Fruit fly (Drosophila melanogaster): ENCODE results near the gene CG7443.

The CG7443 gene

DNA sequence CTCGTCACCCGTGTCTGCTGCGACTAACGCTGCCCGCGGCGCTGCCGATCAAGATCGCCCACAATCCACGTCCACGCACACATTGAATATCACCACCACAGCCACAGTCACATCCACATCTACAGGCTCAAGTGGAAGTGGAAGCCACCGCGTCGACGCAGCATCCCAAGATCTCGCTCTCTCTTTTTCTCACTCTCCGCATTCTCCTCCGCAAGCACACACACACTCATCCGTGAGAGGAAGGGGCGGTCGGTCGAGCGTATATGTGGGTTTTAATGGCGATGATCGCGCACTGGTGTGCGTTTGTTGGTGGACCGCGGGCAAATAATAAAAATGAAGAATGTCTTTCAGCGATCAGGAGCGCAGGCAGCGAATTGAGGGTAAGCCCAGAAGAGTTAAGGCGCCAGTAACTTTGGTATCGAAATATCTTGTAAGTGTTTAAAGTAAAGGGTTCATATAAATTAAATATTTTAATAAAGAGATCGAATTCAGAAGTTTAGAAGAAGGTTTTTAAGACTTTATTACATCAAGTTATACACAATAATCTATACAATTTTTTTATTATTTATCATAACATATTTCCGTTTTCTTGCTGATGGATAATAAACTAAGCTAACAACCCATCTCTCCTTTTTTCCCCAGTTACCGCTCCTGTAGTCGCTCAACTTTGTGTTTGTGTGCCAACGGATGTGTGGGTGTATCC, 9.8 kb downstream of the CG7443 start, which contains the start of gene Poxm (continued):
- TF ChIP-seq schlank (tag; optimal IDR thresholded peaks at IDR 0.05) (no peak), tin (GFP tag; optimal IDR thresholded peaks at IDR 0.05) (peak; percentile 89), sc (optimal IDR thresholded peaks at IDR 0.05) (no peak), sc (GFP tag; optimal IDR thresholded peaks at IDR 0.05) (peak; percentile 91), CG2116 (GFP tag; optimal IDR thresholded peaks at IDR 0.05) (peak; percentile 40), cad (GFP tag; optimal IDR thresholded peaks at IDR 0.05) (no peak), CG6272 (GFP tag; IDR thresholded peaks at IDR 0.05) (peak; percentile 83), zen (tag; optimal IDR thresholded peaks at IDR 0.05) (peak; percentile 91), CG17912 (GFP tag; optimal IDR thresholded peaks at IDR 0.05) (no peak), ssp (GFP tag; IDR thresholded peaks at IDR 0.05) (peak; percentile 89), Oli (tag; optimal IDR thresholded peaks at IDR 0.05) (peak; percentile 95), Aef1 (GFP tag; IDR thresholded peaks at IDR 0.05) (peak; percentile 90; the same call in 2 of the 3 replicates), NfI (GFP tag; optimal IDR thresholded peaks at IDR 0.05) (peak; percentile 88), CG16863 (GFP tag; optimal IDR thresholded peaks at IDR 0.05) (peak; percentile 66), gfzf (GFP tag; optimal IDR thresholded peaks at IDR 0.05) (no peak), CG10431 (GFP tag; optimal IDR thresholded peaks at IDR 0.05) (peak; percentile 73), CG11504 (tag; optimal IDR thresholded peaks at IDR 0.05) (peak; percentile 93), Atf-2 (GFP tag; optimal IDR thresholded peaks at IDR 0.05) (peak; percentile 68), sima (GFP tag; optimal IDR thresholded peaks at IDR 0.05) (no peak), CG10366 (GFP tag; IDR thresholded peaks at IDR 0.05) (peak; percentile 79), CG6175 (GFP tag; IDR thresholded peaks at IDR 0.05) (peak; percentile 65; the same call in 2 of the 3 replicates), row (GFP tag; IDR thresholded peaks at IDR 0.05) (peak; percentile 92), abd-A (tag; optimal IDR thresholded peaks at IDR 0.05) (no peak), CG5180 (GFP tag; optimal IDR thresholded peaks at IDR 0.05) (peak; percentile 81), CG4328 (GFP tag; optimal IDR thresholded peaks at IDR 0.05) (peak; percentile 86), ewg (GFP tag; optimal IDR thresholded peaks at IDR 0.05) (peak; percentile 86), CG14667 (GFP tag; IDR thresholded peaks at IDR 0.05) (peak; percentile 90; the same call in 1 of the 2 replicates), crc (GFP tag; optimal IDR thresholded peaks at IDR 0.05) (no peak), dysf (GFP tag; IDR thresholded peaks at IDR 0.05) (peak; percentile 94), CG6683 (GFP tag; optimal IDR thresholded peaks at IDR 0.05) (no peak), CG4820 (GFP tag; optimal IDR thresholded peaks at IDR 0.05) (peak; percentile 94), CG12391 (tag; optimal IDR thresholded peaks at IDR 0.05) (peak; percentile 92), tll (GFP tag; optimal IDR thresholded peaks at IDR 0.05) (no peak), sna (GFP tag; IDR thresholded peaks at IDR 0.05; ENCODE audit: partially characterized antibody) (no peak), Dbx (GFP tag; IDR thresholded peaks at IDR 0.05) (peak; percentile 48; the same call in 1 of the 3 replicates), ap (GFP tag; IDR thresholded peaks at IDR 0.05) (peak; percentile 79), CG12942 (GFP tag; optimal IDR thresholded peaks at IDR 0.05) (peak; percentile 77), croc (GFP tag; conservative IDR thresholded peaks at IDR 0.05) (peak; percentile 94), Hsf (GFP tag; optimal IDR thresholded peaks at IDR 0.05) (peak; percentile 82), CG30020 (tag; optimal IDR thresholded peaks at IDR 0.05) (peak; percentile 78), amos (GFP tag; IDR thresholded peaks at IDR 0.05; ENCODE audit: partially characterized antibody) (no peak; the same call in none of the 2 replicates), fru (optimal IDR thresholded peaks at IDR 0.05) (no peak), CG12071 (GFP tag; optimal IDR thresholded peaks at IDR 0.05) (peak; percentile 23), Hmx (GFP tag; optimal IDR thresholded peaks at IDR 0.05) (peak; percentile 30), disco-r (GFP tag; optimal IDR thresholded peaks at IDR 0.05) (peak; percentile 3), nau (GFP tag; optimal IDR thresholded peaks at IDR 0.05) (peak; percentile 78), HLH3B (GFP tag; IDR thresholded peaks at IDR 0.05) (peak; percentile 82), CG1529 (GFP tag; optimal IDR thresholded peaks at IDR 0.05) (peak; percentile 90), pho (GFP tag; optimal IDR thresholded peaks at IDR 0.05) (peak; percentile 16), wek (GFP tag; optimal IDR thresholded peaks at IDR 0.05) (no peak)
